Worm (Caenorhabditis elegans): ENCODE results near the gene unc-84.

ce11 chrX:13539701-13540100 lies 44.9 kb upstream of the unc-84 start:
- TF ChIP-seq pha-4 (tag; optimal IDR thresholded peaks at IDR 0.05) = no peak
- no peak for TF ChIP-seq F37B4.10 (GFP tag; IDR thresholded peaks at IDR 0.05)
- TF ChIP-seq ztf-28 (GFP tag; IDR thresholded peaks at IDR 0.05) = no peak
- TF ChIP-seq Y67H2A.10 (GFP tag; conservative IDR thresholded peaks at IDR 0.05) = no peak
- TF ChIP-seq madf-6 (GFP tag; IDR thresholded peaks at IDR 0.05) = no peak
- TF ChIP-seq snpc-4 (GFP tag; optimal IDR thresholded peaks at IDR 0.05) = no peak
- no peak for TF ChIP-seq snpc-4 (tag; optimal IDR thresholded peaks at IDR 0.05)
- no peak for TF ChIP-seq F57A8.1 (GFP tag; optimal IDR thresholded peaks at IDR 0.05)
- no peak for TF ChIP-seq F23B12.7 (tag; optimal IDR thresholded peaks at IDR 0.05; ENCODE audit: insufficient read depth)
- TF ChIP-seq B0261.1 (tag; optimal IDR thresholded peaks at IDR 0.05) = no peak
- no peak for TF ChIP-seq rec-8 (tag; optimal IDR thresholded peaks at IDR 0.05)
